Worm (Caenorhabditis elegans) whole organism, late embryonic: Measurements from ENCODE around the gene cyl-1.

Source experiments
- ceh-19 ChIP-seq: fragments of 200-800 bp; sonication (Bioruptor generic); optimal IDR thresholded peaks from 2 replicates; lab custom pipeline; 2018; ENCODE audit warnings: mild to moderate bottlenecking, missing genetic modification characterization, missing compliant biosample characterization
- ets-4 ChIP-seq: sonication (generic microtip); optimal IDR thresholded peaks from 2 replicates; lab custom pipeline; 2016; ENCODE audit warnings: missing genetic modification characterization, missing compliant biosample characterization
- fkh-10 ChIP-seq: fragments of 150-350 bp; optimal IDR thresholded peaks from 2 replicates; lab custom pipeline; 2014; ENCODE audit warnings: missing biosample characterization, missing genetic modification reagents, missing genetic modification characterization
- lim-6 ChIP-seq: sonication (generic microtip); optimal IDR thresholded peaks from 2 replicates; lab custom pipeline; 2016; ENCODE audit warnings: missing genetic modification characterization, missing compliant biosample characterization
- sox-2 ChIP-seq: fragments of 200-800 bp; sonication (Bioruptor generic); IDR thresholded peaks from 2 replicates; pipeline ENCODE4 v1.3.6; 2022; ENCODE audit warnings: missing genetic modification reagents, missing genetic modification characterization, missing compliant biosample characterization

DNA sequence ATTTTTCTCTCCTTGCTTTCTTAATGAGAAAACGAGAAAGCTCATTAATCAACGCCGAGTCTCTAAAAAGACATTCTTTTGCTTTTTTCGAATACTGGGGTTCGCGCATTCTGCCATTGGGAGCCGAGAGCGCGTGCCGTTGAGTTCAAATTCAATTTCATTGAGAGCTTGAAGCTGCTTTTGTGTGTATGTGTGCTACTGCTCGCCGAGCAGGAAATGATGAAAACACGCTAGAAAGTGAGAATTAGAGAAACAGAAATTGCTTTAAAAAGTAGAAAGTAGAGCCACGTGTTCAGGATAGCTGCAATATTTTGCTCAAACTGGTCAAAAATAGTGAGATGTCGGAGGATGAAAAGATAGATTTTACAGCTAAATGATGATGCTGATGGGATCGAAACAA is 32.2 kb upstream of the cyl-1 start:
- TF ChIP-seq ceh-19 (GFP tag; lab: Kevin White, UChicago): no peak
- TF ChIP-seq sox-2: no peak
- no peak for TF ChIP-seq fkh-10 (GFP tag; lab: Kevin White, UChicago)
- TF ChIP-seq lim-6 (tag; lab: Kevin White, UChicago): no peak
- no peak for TF ChIP-seq ets-4 (tag; lab: Kevin White, UChicago)
